Worm (Caenorhabditis elegans) whole organism, L2 larva: ENCODE measurements around the gene gipc-2.

Experiments used
- C34F6.9 ChIP-seq: fragments of 150-350 bp; optimal IDR thresholded peaks from 2 replicates; lab custom pipeline; 2014; ENCODE audit warnings: missing biosample characterization, missing genetic modification characterization
- Y55F3AM.14 ChIP-seq: fragments of 200-800 bp; sonication (Bioruptor generic); optimal IDR thresholded peaks from 2 replicates; lab custom pipeline; 2018; ENCODE audit warnings: mild to moderate bottlenecking, missing genetic modification characterization, missing compliant biosample characterization
- ZK546.5 ChIP-seq: sonication (generic microtip); optimal IDR thresholded peaks from 2 replicates; lab custom pipeline; 2017; ENCODE audit warnings: missing biosample characterization, missing genetic modification characterization
- alr-1 ChIP-seq: fragments of 150-350 bp; optimal IDR thresholded peaks from 2 replicates; lab custom pipeline; 2014; ENCODE audit warnings: missing biosample characterization, missing genetic modification characterization
- ama-1 ChIP-seq: fragments of 150-350 bp; optimal IDR thresholded peaks from 2 replicates; lab custom pipeline; 2018; ENCODE audit warnings: inconsistent platforms
- ceh-82 ChIP-seq: fragments of 150-350 bp; optimal IDR thresholded peaks from 2 replicates; lab custom pipeline; 2014; ENCODE audit warnings: missing biosample characterization, missing genetic modification characterization
- crh-2 ChIP-seq: sonication (generic microtip); optimal IDR thresholded peaks from 2 replicates; lab custom pipeline; 2017; ENCODE audit warnings: missing biosample characterization, missing genetic modification characterization
- dmd-4 ChIP-seq: sonication (generic microtip); optimal IDR thresholded peaks from 2 replicates; lab custom pipeline; 2017; ENCODE audit warnings: missing biosample characterization, missing genetic modification characterization
- elt-1 ChIP-seq: fragments of 150-350 bp; optimal IDR thresholded peaks from 2 replicates; lab custom pipeline; 2014; ENCODE audit warnings: missing biosample characterization, missing genetic modification characterization
- gmeb-1 ChIP-seq: fragments of 150-350 bp; optimal IDR thresholded peaks from 2 replicates; lab custom pipeline; 2014; ENCODE audit warnings: missing biosample characterization, missing genetic modification characterization
- lin-11 ChIP-seq: fragments of 150-350 bp; sonication (generic microtip); optimal IDR thresholded peaks from 2 replicates; lab custom pipeline; 2014; ENCODE audit warnings: missing biosample characterization, missing genetic modification characterization, inconsistent platforms, mixed read lengths
- lin-13 ChIP-seq: fragments of 150-350 bp; optimal IDR thresholded peaks from 2 replicates; lab custom pipeline; 2014; ENCODE audit warnings: missing biosample characterization, missing genetic modification reagents, missing genetic modification characterization
- lsy-2 ChIP-seq, 2 experiments: fragments of 150-350 bp in 1 of 2; sonication (generic microtip) in 1 of 2; optimal IDR thresholded peaks; 2 replicates each; lab custom pipeline; 2014 to 2017; ENCODE audit warnings: missing biosample characterization in 2 of 2, missing genetic modification characterization in 2 of 2
- mab-5 ChIP-seq: fragments of 150-350 bp; optimal IDR thresholded peaks from 2 replicates; lab custom pipeline; 2014; ENCODE audit warnings: missing biosample characterization, missing genetic modification characterization
- mbf-1 ChIP-seq: sonication (generic microtip); optimal IDR thresholded peaks from 2 replicates; lab custom pipeline; 2017; ENCODE audit warnings: missing biosample characterization, missing genetic modification characterization
- mdl-1 ChIP-seq, 2 experiments: fragments of 150-350 bp in 1 of 2; sonication (generic microtip) in 1 of 2; optimal IDR thresholded peaks; 2 replicates each; lab custom pipeline; 2017; ENCODE audit warnings: missing biosample characterization in 2 of 2, missing genetic modification characterization in 2 of 2
- nhr-10 ChIP-seq: sonication (generic microtip); optimal IDR thresholded peaks from 2 replicates; lab custom pipeline; 2017; ENCODE audit warnings: missing biosample characterization, missing genetic modification characterization
- nhr-11 ChIP-seq: fragments of 150-350 bp; optimal IDR thresholded peaks from 2 replicates; lab custom pipeline; 2014; ENCODE audit warnings: missing biosample characterization, missing genetic modification characterization
- nhr-129 ChIP-seq: fragments of 150-350 bp; optimal IDR thresholded peaks from 2 replicates; lab custom pipeline; 2014; ENCODE audit warnings: missing biosample characterization, missing genetic modification characterization
- nhr-23 ChIP-seq: fragments of 150-350 bp; optimal IDR thresholded peaks from 2 replicates; lab custom pipeline; 2014; ENCODE audit warnings: missing biosample characterization, missing genetic modification reagents, missing genetic modification characterization
- nhr-25 ChIP-seq: fragments of 150-350 bp; sonication (generic microtip); optimal IDR thresholded peaks from 3 replicates; lab custom pipeline; 2014; ENCODE audit warnings: missing biosample characterization, missing genetic modification characterization
- nhr-77 ChIP-seq: fragments of 150-350 bp; optimal IDR thresholded peaks from 2 replicates; lab custom pipeline; 2014; ENCODE audit warnings: missing biosample characterization, missing genetic modification characterization
- peb-1 ChIP-seq: fragments of 150-350 bp; optimal IDR thresholded peaks from 2 replicates; lab custom pipeline; 2014; ENCODE audit warnings: missing biosample characterization, missing genetic modification characterization
- sem-4 ChIP-seq: fragments of 150-350 bp; optimal IDR thresholded peaks from 2 replicates; lab custom pipeline; 2014; ENCODE audit warnings: missing biosample characterization, missing genetic modification reagents, missing genetic modification characterization
- skn-1 ChIP-seq: sonication (generic microtip); optimal IDR thresholded peaks from 2 replicates; lab custom pipeline; 2017; ENCODE audit warnings: missing biosample characterization, missing genetic modification characterization
- sma-3 ChIP-seq: sonication (generic microtip); optimal IDR thresholded peaks from 2 replicates; lab custom pipeline; 2016; ENCODE audit warnings: missing genetic modification reagents, missing genetic modification characterization, missing compliant biosample characterization
- sma-9 ChIP-seq, 2 experiments: fragments of 150-350 bp in 1 of 2; sonication (generic microtip) in 1 of 2; optimal IDR thresholded peaks; 2 replicates each; lab custom pipeline; 2014 to 2016; ENCODE audit warnings: missing genetic modification characterization in 2 of 2, mild to moderate bottlenecking in 1 of 2, missing biosample characterization in 1 of 2, missing compliant biosample characterization in 1 of 2, missing genetic modification reagents in 1 of 2, moderate library complexity in 1 of 2
- unc-55 ChIP-seq: fragments of 150-350 bp; sonication (generic microtip); optimal IDR thresholded peaks from 3 replicates; lab custom pipeline; 2014; ENCODE audit warnings: missing biosample characterization, missing genetic modification reagents, missing genetic modification characterization
- unc-62 ChIP-seq: fragments of 150-350 bp; optimal IDR thresholded peaks from 2 replicates; lab custom pipeline; 2014; ENCODE audit warnings: missing biosample characterization, missing genetic modification reagents, missing genetic modification characterization
- ztf-1 ChIP-seq: fragments of 200-800 bp; sonication (Bioruptor generic); conservative IDR thresholded peaks from 2 replicates; pipeline ENCODE4 v1.3.6; 2022; ENCODE audit warnings: missing genetic modification characterization, missing compliant biosample characterization
- ztf-4 ChIP-seq: fragments of 150-350 bp; optimal IDR thresholded peaks from 2 replicates; lab custom pipeline; 2014; ENCODE audit warnings: missing biosample characterization, missing genetic modification characterization

gipc-2 gene

ce11 chrIV:10048268-10048667 lies 20.8 kb upstream of the gipc-2 start:
- TF ChIP-seq lin-13 (GFP tag; lab: Kevin White, UChicago) (no peak), lsy-2 (tag; optimal IDR thresholded peaks at IDR 0.05; lab: Kevin White, UChicago) (no peak), nhr-129 (tag; lab: Kevin White, UChicago) (peak; percentile 27), dmd-4 (tag; lab: Kevin White, UChicago) (no peak)

- no peak for TF ChIP-seq nhr-25
- no peak for TF ChIP-seq crh-2 (tag; lab: Kevin White, UChicago)
- TF ChIP-seq alr-1: no peak
- no peak for TF ChIP-seq lin-11
- no peak for TF ChIP-seq sem-4 (tag; lab: Kevin White, UChicago)
- no peak for TF ChIP-seq ZK546.5 (tag; lab: Kevin White, UChicago)
- no peak for TF ChIP-seq ama-1 (lab: Kevin White, UChicago)
- no peak for TF ChIP-seq unc-55 (GFP tag; lab: Kevin White, UChicago)
Observed at ce11 chrIV:10047108-10047507, 19.6 kb upstream of the gipc-2 start, which contains the start of gene T04B2.3. TSS of gene T04B2.3 (plus strand) at chrIV:10047408.

ce11 chrIV:10046005-10046404 lies 18.5 kb upstream of the gipc-2 start:
- TF ChIP-seq unc-55 (GFP tag; lab: Kevin White, UChicago): peak; percentile 54
- no peak for TF ChIP-seq sem-4 (tag; lab: Kevin White, UChicago)
- TF ChIP-seq C34F6.9 (tag; lab: Kevin White, UChicago): no peak
- no peak for TF ChIP-seq Y55F3AM.14 (GFP tag; lab: Kevin White, UChicago)
- peak; percentile 10 for TF ChIP-seq nhr-129 (tag; lab: Kevin White, UChicago)
- TF ChIP-seq, all 48 proteins: peak for 2

- TF ChIP-seq mdl-1 (tag; optimal IDR thresholded peaks at IDR 0.05; lab: Kevin White, UChicago) (no peak), lsy-2 (tag; optimal IDR thresholded peaks at IDR 0.05; lab: Kevin White, UChicago) (no peak), lin-11 (no peak), sma-9 (GFP tag; optimal IDR thresholded peaks at IDR 0.05; lab: Kevin White, UChicago) (no peak), sma-9 (tag; optimal IDR thresholded peaks at IDR 0.05; lab: Kevin White, UChicago) (no peak), unc-55 (GFP tag; lab: Kevin White, UChicago) (no peak)
Observed at ce11 chrIV:10042881-10043280, 15.4 kb upstream of the gipc-2 start, which contains the start of gene frk-1. TSS of gene frk-1 (plus strand) at chrIV:10043181.

- TF ChIP-seq ztf-1: no peak
- no peak for TF ChIP-seq nhr-11 (tag; lab: Kevin White, UChicago)
- no peak for TF ChIP-seq ztf-4
- no peak for TF ChIP-seq mbf-1 (tag; lab: Kevin White, UChicago)
- TF ChIP-seq ceh-82 (tag; lab: Kevin White, UChicago): no peak
- TF ChIP-seq dmd-4 (tag; lab: Kevin White, UChicago): no peak
- no peak for TF ChIP-seq skn-1
- TF ChIP-seq gmeb-1 (tag; lab: Kevin White, UChicago): no peak
- TF ChIP-seq nhr-23 (tag; lab: Kevin White, UChicago): no peak
- no peak for TF ChIP-seq nhr-77 (tag; lab: Kevin White, UChicago)
- no peak for TF ChIP-seq nhr-129 (tag; lab: Kevin White, UChicago)
- TF ChIP-seq unc-62 (GFP tag; lab: Kevin White, UChicago): no peak
- TF ChIP-seq nhr-10: no peak
- TF ChIP-seq lin-13 (GFP tag; lab: Kevin White, UChicago): no peak
- TF ChIP-seq sem-4 (tag; lab: Kevin White, UChicago): no peak
Observed at ce11 chrIV:10040803-10041202, 13.3 kb upstream of the gipc-2 start, which contains the start of gene dhs-31. TSS of gene dhs-31 (minus strand) at chrIV:10040903.

- TF ChIP-seq crh-2 (tag; lab: Kevin White, UChicago): no peak
- TF ChIP-seq sma-9 (GFP tag; optimal IDR thresholded peaks at IDR 0.05; lab: Kevin White, UChicago): no peak
- TF ChIP-seq sma-9 (tag; optimal IDR thresholded peaks at IDR 0.05; lab: Kevin White, UChicago): no peak
- TF ChIP-seq mab-5 (tag; lab: Kevin White, UChicago): no peak
- TF ChIP-seq lin-13 (GFP tag; lab: Kevin White, UChicago): no peak
- TF ChIP-seq sma-3: no peak
- no peak for TF ChIP-seq peb-1 (tag; lab: Kevin White, UChicago)
- no peak for TF ChIP-seq ceh-82 (tag; lab: Kevin White, UChicago)
- TF ChIP-seq elt-1 (tag; lab: Kevin White, UChicago): no peak
- TF ChIP-seq mbf-1 (tag; lab: Kevin White, UChicago): no peak
- TF ChIP-seq nhr-25: no peak
- no peak for TF ChIP-seq ama-1 (lab: Kevin White, UChicago)
- TF ChIP-seq lsy-2 (tag; optimal IDR thresholded peaks at IDR 0.05; lab: Kevin White, UChicago): no peak
Observed at ce11 chrIV:10036966-10037365, 9.5 kb upstream of the gipc-2 start, which contains the start of gene F44D12.10. TSS of gene F44D12.10 (minus strand) at chrIV:10037066.
